Worm (Caenorhabditis elegans) whole organism, L4 larva: Measurements from ENCODE around the gene scl-6.

Experiments used
- ceh-28 ChIP-seq: fragments of 150-350 bp; optimal IDR thresholded peaks from 2 replicates; lab custom pipeline; 2014; ENCODE audit warnings: missing biosample characterization, missing genetic modification reagents, missing genetic modification characterization
- cey-2 ChIP-seq: sonication (generic microtip); optimal IDR thresholded peaks from 3 replicates; lab custom pipeline; 2017; ENCODE audit warnings: missing genetic modification characterization, mild to moderate bottlenecking, missing compliant biosample characterization, antibody characterized with exemption, borderline replicate concordance; ENCODE audit not compliant: insufficient read depth
- daf-12 ChIP-seq: fragments of 150-350 bp; optimal IDR thresholded peaks from 2 replicates; lab custom pipeline; 2014; ENCODE audit warnings: missing biosample characterization, missing genetic modification reagents, missing genetic modification characterization
- daf-8 ChIP-seq: fragments of 200-800 bp; sonication (Bioruptor generic); IDR thresholded peaks from 2 replicates; pipeline ENCODE4 v1.3.6; 2022; ENCODE audit warnings: missing genetic modification characterization, missing compliant biosample characterization
- fkh-10 ChIP-seq: fragments of 150-350 bp; optimal IDR thresholded peaks from 2 replicates; lab custom pipeline; 2014; ENCODE audit warnings: missing biosample characterization, missing genetic modification reagents, missing genetic modification characterization
- mdt-29 ChIP-seq: fragments of 200-800 bp; sonication (Bioruptor generic); IDR thresholded peaks from 2 replicates; pipeline ENCODE4 v1.3.6; 2022; ENCODE audit warnings: missing genetic modification reagents, missing genetic modification characterization, missing compliant biosample characterization
- mxl-2 ChIP-seq: fragments of 200-800 bp; sonication (Bioruptor generic); conservative IDR thresholded peaks from 2 replicates; pipeline ENCODE4 v1.3.6; 2022; ENCODE audit warnings: missing genetic modification reagents, missing genetic modification characterization, missing compliant biosample characterization
- nhr-28 ChIP-seq: fragments of 150-350 bp; optimal IDR thresholded peaks from 2 replicates; lab custom pipeline; 2014; ENCODE audit warnings: missing biosample characterization, missing genetic modification characterization
- nhr-77 ChIP-seq: fragments of 150-350 bp; optimal IDR thresholded peaks from 2 replicates; lab custom pipeline; 2014; ENCODE audit warnings: missing biosample characterization, missing genetic modification characterization
- pha-4 ChIP-seq, 2 experiments: fragments of 150-350 bp in 1 of 2; fragments of 200-800 bp in 1 of 2; sonication (Bioruptor generic) in 1 of 2; IDR thresholded peaks in 1 of 2; optimal IDR thresholded peaks in 1 of 2; 2 replicates each; pipeline versions ENCODE4 v1.3.6 to Lab custom; 2014 to 2022; ENCODE audit warnings: missing genetic modification characterization in 2 of 2, missing genetic modification reagents in 2 of 2, missing biosample characterization in 1 of 2, missing compliant biosample characterization in 1 of 2
- saeg-2 ChIP-seq: fragments of 200-800 bp; sonication (Bioruptor generic); IDR thresholded peaks from 2 replicates; pipeline ENCODE4 v1.3.6; 2022; ENCODE audit warnings: missing genetic modification reagents, missing genetic modification characterization, missing compliant biosample characterization
- snpc-4 ChIP-seq: fragments of 150-350 bp; optimal IDR thresholded peaks from 2 replicates; lab custom pipeline; 2014; ENCODE audit warnings: missing biosample characterization, missing genetic modification characterization
- unc-39 ChIP-seq: sonication (generic microtip); optimal IDR thresholded peaks from 2 replicates; lab custom pipeline; 2017; ENCODE audit warnings: missing biosample characterization, missing genetic modification characterization
- zag-1 ChIP-seq: fragments of 150-350 bp; optimal IDR thresholded peaks from 2 replicates; lab custom pipeline; 2014; ENCODE audit warnings: missing biosample characterization, missing genetic modification characterization

- TF ChIP-seq cey-2 (tag; lab: Kevin White, UChicago) (no peak), fkh-10 (no peak), unc-39 (tag; lab: Kevin White, UChicago) (no peak), saeg-2 (GFP tag; lab: Robert Waterston, UW) (no peak), mxl-2 (GFP tag; lab: Robert Waterston, UW) (no peak), zag-1 (tag; lab: Kevin White, UChicago) (no peak), nhr-77 (no peak), ceh-28 (tag; lab: Kevin White, UChicago) (no peak), nhr-28 (tag; lab: Kevin White, UChicago) (no peak), snpc-4 (tag; lab: Kevin White, UChicago) (no peak), mdt-29 (GFP tag; lab: Robert Waterston, UW) (no peak), pha-4 (GFP tag; IDR thresholded peaks at IDR 0.05; lab: Robert Waterston, UW) (no peak), pha-4 (tag; optimal IDR thresholded peaks at IDR 0.05; lab: Kevin White, UChicago) (no peak), daf-12 (tag; lab: Kevin White, UChicago) (no peak), daf-8 (GFP tag; lab: Robert Waterston, UW) (no peak)
These were observed 8.1 kb downstream of the scl-6 start, which contains the start of gene C39E9.7 for ce11 chrIV:13076620-13077019.
